Fruit fly (Drosophila melanogaster): Measurements from ENCODE around the gene Gorab.

The Gorab gene

DNA sequence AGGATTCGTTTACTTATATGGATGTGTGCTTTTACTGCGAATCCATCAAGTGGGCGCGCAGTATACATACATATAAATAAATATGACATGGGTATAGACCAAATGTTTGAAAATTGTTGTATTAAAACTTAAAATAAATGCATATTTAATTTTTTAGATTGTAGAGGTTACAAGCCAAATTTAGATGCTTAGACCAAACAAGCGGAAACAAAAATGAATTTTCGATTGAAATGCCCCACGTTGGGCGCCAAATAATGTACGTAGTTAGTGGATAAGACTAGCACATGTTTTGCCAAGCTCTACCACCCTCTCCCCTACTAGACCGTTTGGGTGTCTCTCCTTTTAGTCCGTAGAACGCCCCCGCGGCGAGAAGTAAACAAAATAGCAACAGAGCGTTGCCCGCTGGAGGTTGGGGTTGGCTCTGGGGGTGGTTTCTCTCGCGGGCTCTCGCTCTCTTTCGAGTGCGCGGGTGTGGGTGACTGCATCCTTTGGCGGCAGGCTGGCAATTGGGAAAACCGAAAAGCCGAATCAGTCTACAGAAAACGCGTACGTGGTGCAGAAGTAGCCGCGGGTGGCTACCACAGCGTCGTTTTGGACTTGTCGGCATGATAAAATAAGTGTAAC is 10.3 kb upstream of the Gorab start, which contains the start of gene CG18265:
TSS of gene CG18265 (plus strand) at position 530 of the 624 bp plus-strand sequence.
- TF ChIP-seq Blimp-1 (GFP tag; optimal IDR thresholded peaks at IDR 0.05) (no peak), Sox15 (GFP tag; optimal IDR thresholded peaks at IDR 0.05) (no peak), CG9139 (GFP tag; optimal IDR thresholded peaks at IDR 0.05) (no peak), vri (GFP tag; optimal IDR thresholded peaks at IDR 0.05) (no peak), CG7368 (GFP tag; optimal IDR thresholded peaks at IDR 0.05) (peak; percentile 4)

DNA sequence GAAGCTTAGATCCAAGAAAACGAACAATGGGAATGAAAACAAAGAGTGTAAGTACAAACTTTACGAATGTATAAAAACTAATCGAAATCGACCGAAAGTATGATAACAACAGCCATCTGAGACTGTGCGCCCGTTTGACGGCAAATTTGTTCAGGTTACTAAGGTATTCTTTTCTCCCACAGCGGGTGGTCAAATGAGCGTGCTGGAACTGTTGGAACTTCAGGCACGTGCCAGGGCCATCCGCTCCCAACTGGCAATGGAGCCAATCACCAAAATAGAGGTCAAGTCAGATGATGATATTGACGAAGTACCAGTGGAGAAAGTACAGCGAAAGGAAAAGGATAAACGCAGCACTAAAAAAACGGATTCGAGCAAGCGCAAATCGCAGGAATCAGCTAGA is 7.7 kb upstream of the Gorab start, which contains the start of gene CG12229:
TSS of gene CG12229 (minus strand) at position 101 of the 400 bp plus-strand sequence.
- TF ChIP-seq CG6163 (GFP tag; IDR thresholded peaks at IDR 0.05), result no peak
- TF ChIP-seq Sox102F (GFP tag; optimal IDR thresholded peaks at IDR 0.05), result no peak
- TF ChIP-seq CG10631 (GFP tag; optimal IDR thresholded peaks at IDR 0.05), result no peak
- no peak for TF ChIP-seq CG11762 (GFP tag; optimal IDR thresholded peaks at IDR 0.05; ENCODE audit: insufficient read depth)

DNA sequence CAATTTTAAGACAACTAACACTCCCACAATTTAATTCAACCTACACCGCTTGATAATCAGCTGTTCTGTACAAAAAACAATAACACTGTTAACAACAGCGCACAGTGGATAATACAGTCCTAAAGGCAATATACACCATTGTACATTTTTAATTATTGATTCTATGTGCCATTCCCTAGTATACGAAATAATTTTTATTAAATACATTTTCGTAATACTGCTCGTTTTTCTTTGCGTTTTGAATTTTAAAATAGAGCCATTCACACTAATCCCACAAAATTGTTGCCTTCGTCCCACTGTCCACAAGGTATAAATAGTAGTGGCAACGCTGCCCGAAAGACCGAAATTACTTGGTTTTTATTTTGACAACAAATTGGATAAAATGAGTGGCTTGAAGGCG is 4.9 kb upstream of the Gorab start, which contains the start of the genes Coq4 and CG32176:
TSS of gene Coq4 (minus strand) at position 67 of the 400 bp plus-strand sequence.
TSS of gene CG32176 (plus strand) at position 314 of the 400 bp plus-strand sequence.
- TF ChIP-seq Ets21C (GFP tag; optimal IDR thresholded peaks at IDR 0.05) (peak; percentile 98), fkh (GFP tag; optimal IDR thresholded peaks at IDR 0.05) (peak; percentile 79), CG34406 (GFP tag; optimal IDR thresholded peaks at IDR 0.05) (peak; percentile 96), CG3032 (tag; optimal IDR thresholded peaks at IDR 0.05) (peak; percentile 96), CG6792 (GFP tag; optimal IDR thresholded peaks at IDR 0.05) (peak; percentile 97), CG6163 (GFP tag; IDR thresholded peaks at IDR 0.05) (peak; percentile 97), salr (GFP tag; optimal IDR thresholded peaks at IDR 0.05) (peak; percentile 93 to 95), CG31627 (GFP tag; optimal IDR thresholded peaks at IDR 0.05) (peak; percentile 99), CG16779 (tag; optimal IDR thresholded peaks at IDR 0.05) (peak; percentile 83), topi (GFP tag; optimal IDR thresholded peaks at IDR 0.05) (peak; percentile 97), pdm3 (GFP tag; optimal IDR thresholded peaks at IDR 0.05) (peak; percentile 99), fd59A (GFP tag; optimal IDR thresholded peaks at IDR 0.05) (peak; percentile 88), CG1621 (tag; optimal IDR thresholded peaks at IDR 0.05) (peak; percentile 94), CG6276 (GFP tag; optimal IDR thresholded peaks at IDR 0.05) (peak; percentile 89), Gug (GFP tag; IDR thresholded peaks at IDR 0.05) (peak; percentile 96), Hr4 (GFP tag; optimal IDR thresholded peaks at IDR 0.05) (peak; percentile 99), Sox15 (GFP tag; optimal IDR thresholded peaks at IDR 0.05) (peak; percentile 97), CG6808 (GFP tag; optimal IDR thresholded peaks at IDR 0.05) (peak; percentile 86), CG4318 (GFP tag; optimal IDR thresholded peaks at IDR 0.05) (peak; percentile 95), spab (GFP tag; optimal IDR thresholded peaks at IDR 0.05) (peak; percentile 86), CG10669 (GFP tag; optimal IDR thresholded peaks at IDR 0.05) (peak; percentile 94), Eip93F (GFP tag; optimal IDR thresholded peaks at IDR 0.05) (peak; percentile 93), esn (GFP tag; optimal IDR thresholded peaks at IDR 0.05) (peak; percentile 99), dsx (GFP tag; optimal IDR thresholded peaks at IDR 0.05; ENCODE audit: poor library complexity, severe bottlenecking) (peak; percentile 90), cyc (GFP tag; optimal IDR thresholded peaks at IDR 0.05) (peak; percentile 98), Smox (GFP tag; optimal IDR thresholded peaks at IDR 0.05) (peak; percentile 98), CG8632 (GFP tag; optimal IDR thresholded peaks at IDR 0.05) (peak; percentile 94), Hr39 (GFP tag; optimal IDR thresholded peaks at IDR 0.05) (peak; percentile 99), CG8119 (GFP tag; IDR thresholded peaks at IDR 0.05) (peak; percentile 93), Hr38 (GFP tag; optimal IDR thresholded peaks at IDR 0.05) (peak; percentile 96), CG15336 (GFP tag; IDR thresholded peaks at IDR 0.05) (peak; percentile 94), Sox14 (GFP tag; optimal IDR thresholded peaks at IDR 0.05) (peak; percentile 98), ss (GFP tag; optimal IDR thresholded peaks at IDR 0.05) (peak; percentile 77 to 89), Met (GFP tag; optimal IDR thresholded peaks at IDR 0.05) (peak; percentile 97), Eip75B (GFP tag; optimal IDR thresholded peaks at IDR 0.05) (peak; percentile 97), CG11902 (GFP tag; optimal IDR thresholded peaks at IDR 0.05) (peak; percentile 96), fd85E (GFP tag; optimal IDR thresholded peaks at IDR 0.05) (peak; percentile 94), CG8319 (GFP tag; optimal IDR thresholded peaks at IDR 0.05) (peak; percentile 95), Lpt (GFP tag; optimal IDR thresholded peaks at IDR 0.05) (peak; percentile 96), svp (GFP tag) (peak; percentile 99)
